Worm (Caenorhabditis elegans): ENCODE results near the gene F11G11.15.

DNA sequence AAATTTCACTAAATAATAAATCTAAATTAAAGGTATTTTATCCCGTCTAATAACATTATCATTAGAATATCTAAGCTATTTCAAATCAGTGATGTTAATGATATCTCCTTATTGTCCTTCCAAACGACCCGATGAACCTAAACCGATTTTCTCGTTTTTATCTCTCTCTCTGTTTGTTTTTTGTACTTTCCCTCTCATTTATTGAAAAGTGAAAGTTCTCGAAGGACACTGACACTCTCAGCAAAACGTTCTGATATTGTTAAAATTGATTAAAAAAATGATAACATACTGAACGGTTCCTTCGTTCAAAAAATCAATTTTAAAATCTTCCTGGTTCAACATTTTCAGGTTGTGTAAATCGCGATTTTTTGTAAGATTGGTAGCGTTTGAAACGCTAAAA, 1.4 kb downstream of the F11G11.15 start, which contains the start of gene F11G11.13:
- no peak for TF ChIP-seq dao-5 (tag; optimal IDR thresholded peaks at IDR 0.05)
- TF ChIP-seq him-1 (tag; optimal IDR thresholded peaks at IDR 0.05): no peak
